Fruit fly (Drosophila melanogaster): ENCODE measurements around the gene CG15044.

Gene CG15044

dm6 chrX:18482537-18482936, 9.3 kb downstream of the CG15044 start:
- TF ChIP-seq psq (GFP tag; optimal IDR thresholded peaks at IDR 0.05) (no peak), Sp1 (GFP tag; optimal IDR thresholded peaks at IDR 0.05) (no peak), tai (GFP tag; optimal IDR thresholded peaks at IDR 0.05) (no peak), br (GFP tag; optimal IDR thresholded peaks at IDR 0.05) (no peak), Rel (GFP tag; optimal IDR thresholded peaks at IDR 0.05) (no peak), Rel (tag; optimal IDR thresholded peaks at IDR 0.05) (peak; percentile 92), brk (GFP tag; optimal IDR thresholded peaks at IDR 0.05) (no peak), dl (GFP tag; optimal IDR thresholded peaks at IDR 0.05; ENCODE audit: insufficient read depth in 1 of 2, partially characterized antibody in 2 of 2) (no peak)

- TF ChIP-seq CG9705 (GFP tag; optimal IDR thresholded peaks at IDR 0.05) (peak; percentile 14), Vsx2 (GFP tag; optimal IDR thresholded peaks at IDR 0.05; ENCODE audit: partially characterized antibody) (no peak), brk (GFP tag; optimal IDR thresholded peaks at IDR 0.05) (no peak), sage (GFP tag; optimal IDR thresholded peaks at IDR 0.05) (no peak), foxo (GFP tag; optimal IDR thresholded peaks at IDR 0.05) (peak in 1 of 2 experiments; percentile 48), h (GFP tag; optimal IDR thresholded peaks at IDR 0.05) (peak; percentile 35), Abd-B (GFP tag; optimal IDR thresholded peaks at IDR 0.05) (no peak), sv (GFP tag; optimal IDR thresholded peaks at IDR 0.05) (no peak), woc (GFP tag; optimal IDR thresholded peaks at IDR 0.05) (peak; percentile 67), Rel (GFP tag; optimal IDR thresholded peaks at IDR 0.05) (no peak), Rel (tag; optimal IDR thresholded peaks at IDR 0.05) (peak; percentile 4), Mio (GFP tag; optimal IDR thresholded peaks at IDR 0.05) (no peak), pan (optimal IDR thresholded peaks at IDR 0.05) (peak; percentile 80), HLH106 (tag; optimal IDR thresholded peaks at IDR 0.05) (peak; percentile 40), rgr (GFP tag; optimal IDR thresholded peaks at IDR 0.05) (no peak), psq (GFP tag; optimal IDR thresholded peaks at IDR 0.05) (peak; percentile 88), ey (GFP tag; optimal IDR thresholded peaks at IDR 0.05) (no peak), fru (GFP tag; optimal IDR thresholded peaks at IDR 0.05) (peak; percentile 77), tai (GFP tag; optimal IDR thresholded peaks at IDR 0.05) (no peak), GATAd (GFP tag; optimal IDR thresholded peaks at IDR 0.05) (no peak)
Measured at dm6 chrX:18479307-18480134, 12.3 kb downstream of the CG15044 start, which contains the start of gene CG32547. Gene CG32547, minus strand, starts transcription at chrX:18479487.

dm6 chrX:18467881-18468280, 23.9 kb downstream of the CG15044 start:
- TF ChIP-seq N (GFP tag; optimal IDR thresholded peaks at IDR 0.05), result no peak
- TF ChIP-seq Vsx2 (GFP tag; optimal IDR thresholded peaks at IDR 0.05; ENCODE audit: partially characterized antibody), result no peak
- no peak for TF ChIP-seq woc (GFP tag; optimal IDR thresholded peaks at IDR 0.05)
- no peak for TF ChIP-seq dsf (GFP tag; optimal IDR thresholded peaks at IDR 0.05; ENCODE audit: borderline replicate concordance)
- no peak for TF ChIP-seq rgr (GFP tag; optimal IDR thresholded peaks at IDR 0.05)
- TF ChIP-seq Hr83 (GFP tag; optimal IDR thresholded peaks at IDR 0.05; ENCODE audit: poor library complexity, severe bottlenecking), result no peak
- TF ChIP-seq tai (GFP tag; optimal IDR thresholded peaks at IDR 0.05), result no peak
- TF ChIP-seq Sp1 (GFP tag; optimal IDR thresholded peaks at IDR 0.05), result no peak
- TF ChIP-seq dl (GFP tag; optimal IDR thresholded peaks at IDR 0.05; ENCODE audit: insufficient read depth in 1 of 2, partially characterized antibody in 2 of 2), result no peak
- no peak for TF ChIP-seq Dfd (GFP tag; optimal IDR thresholded peaks at IDR 0.05)
- no peak for TF ChIP-seq GATAd (GFP tag; optimal IDR thresholded peaks at IDR 0.05)
- no peak for TF ChIP-seq h (GFP tag; optimal IDR thresholded peaks at IDR 0.05)
- no peak for TF ChIP-seq Myc (optimal IDR thresholded peaks at IDR 0.05)
- no peak for TF ChIP-seq CrebA (GFP tag; optimal IDR thresholded peaks at IDR 0.05; ENCODE audit: borderline replicate concordance)
- TF ChIP-seq CG32264 (GFP tag; optimal IDR thresholded peaks at IDR 0.05), result no peak

dm6 chrX:18460318-18460717, 31.5 kb downstream of the CG15044 start, which contains the start of gene CG43843:
Gene CG43843, minus strand, starts transcription at chrX:18460418.
- TF ChIP-seq br (GFP tag; optimal IDR thresholded peaks at IDR 0.05), result no peak
- TF ChIP-seq sv (GFP tag; optimal IDR thresholded peaks at IDR 0.05), result no peak
- no peak for TF ChIP-seq Hnf4 (GFP tag; optimal IDR thresholded peaks at IDR 0.05)
- no peak for TF ChIP-seq woc (GFP tag; optimal IDR thresholded peaks at IDR 0.05)
- no peak for TF ChIP-seq Mio (GFP tag; optimal IDR thresholded peaks at IDR 0.05)
- no peak for TF ChIP-seq HLH106 (tag; optimal IDR thresholded peaks at IDR 0.05)
- no peak for TF ChIP-seq Vsx2 (GFP tag; optimal IDR thresholded peaks at IDR 0.05; ENCODE audit: partially characterized antibody)
- no peak for TF ChIP-seq OdsH (GFP tag; optimal IDR thresholded peaks at IDR 0.05)

Data from whole organism, wandering third instar larva.